Fruit fly (Drosophila melanogaster) whole organism, embryonic: ENCODE results near the gene mthl12.

Experiments used
- Awh ChIP-seq: fragments of 200-800 bp; sonication (Bioruptor generic); IDR thresholded peaks from 2 replicates; pipeline ENCODE4, ENCODE4 v1.3.6; 2022; ENCODE audit warnings: missing biosample characterization, missing genetic modification characterization
- BtbVII ChIP-seq: fragments of 200-800 bp; sonication (Bioruptor generic); optimal IDR thresholded peaks from 3 replicates; lab custom pipeline; 2017; ENCODE audit warnings: missing biosample characterization, mild to moderate bottlenecking, missing genetic modification characterization
- CG10267 ChIP-seq: fragments of 200-800 bp; sonication (Bioruptor generic); optimal IDR thresholded peaks from 2 replicates; lab custom pipeline; 2018; ENCODE audit warnings: missing biosample characterization, mild to moderate bottlenecking, missing genetic modification characterization, moderate library complexity
- CG17186 ChIP-seq: fragments of 200-800 bp; sonication (Bioruptor generic); optimal IDR thresholded peaks from 3 replicates; lab custom pipeline; 2017; ENCODE audit warnings: missing biosample characterization, missing genetic modification reagents, missing genetic modification characterization
- CG17361 ChIP-seq: fragments of 200-800 bp; sonication (Bioruptor generic); IDR thresholded peaks from 3 replicates; pipeline ENCODE4 v1.3.6; 2022; ENCODE audit warnings: missing biosample characterization, missing genetic modification characterization
- CG18476 ChIP-seq: fragments of 200-800 bp; sonication (Bioruptor generic); optimal IDR thresholded peaks from 2 replicates; lab custom pipeline; 2016; ENCODE audit warnings: missing biosample characterization, mild to moderate bottlenecking, missing genetic modification characterization
- CG3065 ChIP-seq: fragments of 200-800 bp; sonication (Bioruptor generic); optimal IDR thresholded peaks from 2 replicates; lab custom pipeline; 2016; ENCODE audit warnings: missing biosample characterization, missing genetic modification characterization
- CG34376 ChIP-seq: fragments of 200-800 bp; sonication (Bioruptor generic); optimal IDR thresholded peaks from 2 replicates; lab custom pipeline; 2018; ENCODE audit warnings: missing biosample characterization, mild to moderate bottlenecking, missing genetic modification characterization
- CG4707 ChIP-seq: fragments of 200-800 bp; sonication (Bioruptor generic); optimal IDR thresholded peaks from 2 replicates; lab custom pipeline; 2018; ENCODE audit warnings: missing biosample characterization, mild to moderate bottlenecking, missing genetic modification characterization, moderate library complexity
- CG7372 ChIP-seq: fragments of 200-800 bp; sonication (Bioruptor generic); IDR thresholded peaks from 2 replicates; pipeline ENCODE4 v1.3.6; 2022; ENCODE audit warnings: missing biosample characterization, missing genetic modification characterization
- CG9437 ChIP-seq: fragments of 200-800 bp; sonication (Bioruptor generic); optimal IDR thresholded peaks from 2 replicates; lab custom pipeline; 2018; ENCODE audit warnings: missing biosample characterization, mild to moderate bottlenecking, missing genetic modification characterization
- CG9876 ChIP-seq: fragments of 200-800 bp; sonication (Bioruptor generic); optimal IDR thresholded peaks from 2 replicates; lab custom pipeline; 2016; ENCODE audit warnings: missing biosample characterization, missing genetic modification characterization
- CkIIα-i1 ChIP-seq: fragments of 200-800 bp; sonication (Bioruptor generic); IDR thresholded peaks from 2 replicates; pipeline ENCODE4 v1.3.6; 2022; ENCODE audit warnings: missing biosample characterization, missing genetic modification characterization
- Deaf1 ChIP-seq: fragments of 200-800 bp; optimal IDR thresholded peaks from 3 replicates; lab custom pipeline; 2019; ENCODE audit warnings: missing biosample characterization, mild to moderate bottlenecking, missing genetic modification characterization, moderate library complexity
- Drgx ChIP-seq: fragments of 200-800 bp; sonication (Bioruptor generic); IDR thresholded peaks from 2 replicates; pipeline ENCODE4 v1.3.6; 2022; ENCODE audit warnings: missing biosample characterization, missing genetic modification characterization
- Ets65A ChIP-seq: fragments of 200-800 bp; sonication (Bioruptor generic); peaks from one replicate; lab custom pipeline; 2016; ENCODE audit warnings: missing biosample characterization, missing genetic modification characterization
- HLHmδ ChIP-seq: fragments of 200-800 bp; sonication (Bioruptor generic); optimal IDR thresholded peaks from 2 replicates; lab custom pipeline; 2018; ENCODE audit warnings: missing biosample characterization, mild to moderate bottlenecking, missing genetic modification characterization, moderate library complexity
- Jarid2 ChIP-seq: fragments of 200-800 bp; sonication (Bioruptor generic); optimal IDR thresholded peaks from 3 replicates; lab custom pipeline; 2017; ENCODE audit warnings: mild to moderate bottlenecking, missing biosample characterization, missing genetic modification reagents, missing genetic modification characterization
- Med ChIP-seq: fragments of 200-800 bp; sonication (Bioruptor generic); peaks from one replicate; lab custom pipeline; 2016; ENCODE audit warnings: missing biosample characterization, missing genetic modification characterization, mild to moderate bottlenecking, inconsistent platforms, moderate library complexity
- Ptx1 ChIP-seq: fragments of 200-800 bp; sonication (Bioruptor generic); IDR thresholded peaks from 2 replicates; pipeline ENCODE4 v1.3.6; 2022; ENCODE audit warnings: missing biosample characterization, missing genetic modification characterization
- Ssrp ChIP-seq: fragments of 200-800 bp; sonication (Bioruptor generic); optimal IDR thresholded peaks from 2 replicates; lab custom pipeline; 2018; ENCODE audit warnings: missing biosample characterization, mild to moderate bottlenecking, missing genetic modification characterization, moderate library complexity
- TFAM ChIP-seq: fragments of 200-800 bp; sonication (Bioruptor generic); optimal IDR thresholded peaks from 2 replicates; lab custom pipeline; 2017; ENCODE audit warnings: missing biosample characterization, missing genetic modification characterization, inconsistent platforms
- abd-A ChIP-seq: fragments of 200-800 bp; sonication (Bioruptor generic); optimal IDR thresholded peaks from 3 replicates; lab custom pipeline; 2019; ENCODE audit warnings: missing biosample characterization, mild to moderate bottlenecking, missing genetic modification characterization, moderate library complexity
- bcd ChIP-seq: fragments of 200-800 bp; sonication (Bioruptor generic); optimal IDR thresholded peaks from 2 replicates; lab custom pipeline; 2017; ENCODE audit warnings: missing biosample characterization, mild to moderate bottlenecking, missing genetic modification characterization
- da ChIP-seq: fragments of 200-800 bp; sonication (Bioruptor generic); optimal IDR thresholded peaks from 2 replicates; lab custom pipeline; 2016; ENCODE audit warnings: missing biosample characterization, missing genetic modification characterization
- dmrt99B ChIP-seq: fragments of 200-800 bp; sonication (Bioruptor generic); optimal IDR thresholded peaks from 2 replicates; lab custom pipeline; 2018; ENCODE audit warnings: missing biosample characterization, mild to moderate bottlenecking, missing genetic modification characterization, moderate library complexity
- eyg ChIP-seq: fragments of 200-800 bp; sonication (Bioruptor generic); optimal IDR thresholded peaks from 3 replicates; lab custom pipeline; 2016; ENCODE audit warnings: missing biosample characterization, missing genetic modification characterization
- gce ChIP-seq: fragments of 200-800 bp; sonication (Bioruptor generic); IDR thresholded peaks from 3 replicates; pipeline ENCODE4 v1.3.6; 2022; ENCODE audit warnings: missing biosample characterization, missing genetic modification characterization
- ham ChIP-seq: fragments of 200-800 bp; sonication (Bioruptor generic); IDR thresholded peaks from 2 replicates; pipeline ENCODE4 v1.3.6; 2022; ENCODE audit warnings: missing biosample characterization, missing genetic modification characterization
- jumu ChIP-seq: fragments of 200-800 bp; sonication (Bioruptor generic); optimal IDR thresholded peaks from 3 replicates; lab custom pipeline; 2016; ENCODE audit warnings: missing biosample characterization, missing genetic modification characterization
- kay ChIP-seq: fragments of 200-800 bp; sonication (Bioruptor generic); optimal IDR thresholded peaks from 2 replicates; lab custom pipeline; 2016; ENCODE audit warnings: missing biosample characterization, missing genetic modification characterization
- scrt ChIP-seq: fragments of 200-800 bp; sonication (Bioruptor generic); optimal IDR thresholded peaks from 2 replicates; lab custom pipeline; 2018; ENCODE audit warnings: missing biosample characterization, mild to moderate bottlenecking, missing genetic modification characterization, moderate library complexity
- sens ChIP-seq: fragments of 200-800 bp; sonication (Bioruptor generic); peaks from one replicate; lab custom pipeline; 2016; ENCODE audit warnings: missing biosample characterization, missing genetic modification characterization
- slbo ChIP-seq: fragments of 200-800 bp; sonication (Bioruptor generic); IDR thresholded peaks from 2 replicates; pipeline ENCODE4 v1.3.6; 2022; ENCODE audit warnings: missing biosample characterization, missing genetic modification characterization
- sqz ChIP-seq: fragments of 200-800 bp; sonication (Bioruptor generic); optimal IDR thresholded peaks from 3 replicates; lab custom pipeline; 2018; ENCODE audit warnings: missing biosample characterization, mild to moderate bottlenecking, missing genetic modification characterization
- tio ChIP-seq: fragments of 200-800 bp; sonication (Bioruptor generic); optimal IDR thresholded peaks from 2 replicates; lab custom pipeline; 2017; ENCODE audit warnings: missing biosample characterization, missing genetic modification characterization, inconsistent platforms
- unpg ChIP-seq: fragments of 200-800 bp; sonication (Bioruptor generic); optimal IDR thresholded peaks from 3 replicates; lab custom pipeline; 2018; ENCODE audit warnings: missing biosample characterization, mild to moderate bottlenecking, missing genetic modification characterization, moderate library complexity
- z ChIP-seq: fragments of 200-800 bp; sonication (Bioruptor generic); IDR thresholded peaks from 3 replicates; pipeline ENCODE4 v1.3.6; 2022; ENCODE audit warnings: missing biosample characterization, missing genetic modification characterization

The mthl12 gene

dm6 chr3R:13338030-13338429 is 15.4 kb upstream of the mthl12 start, which contains the start of gene PK2-R1 (continued):
- TF ChIP-seq unpg (GFP tag; lab: Kevin White, UChicago) (no peak), CG34376 (GFP tag; lab: Kevin White, UChicago) (no peak), Deaf1 (tag; lab: Kevin White, UChicago) (no peak), sqz (no peak)
- TF ChIP-seq, all 482 proteins: peak for 0

- no peak for TF ChIP-seq z (GFP tag; lab: Robert Waterston, UW)
- TF ChIP-seq Ssrp (tag; lab: Kevin White, UChicago) = no peak
- no peak for TF ChIP-seq gce (GFP tag; lab: Robert Waterston, UW)
- TF ChIP-seq CG10267 (tag; lab: Kevin White, UChicago) = no peak
- no peak for TF ChIP-seq kay
- TF ChIP-seq sqz = no peak
- TF ChIP-seq abd-A (tag; lab: Kevin White, UChicago) = peak; percentile 34
- TF ChIP-seq Jarid2 (GFP tag; lab: Kevin White, UChicago) = no peak
- no peak for TF ChIP-seq Ptx1 (GFP tag; lab: Robert Waterston, UW)
- no peak for TF ChIP-seq dmrt99B
- TF ChIP-seq Awh = no peak
- TF ChIP-seq eyg (GFP tag; lab: Kevin White, UChicago) = no peak
- TF ChIP-seq jumu (GFP tag; lab: Kevin White, UChicago) = no peak
- no peak for TF ChIP-seq CG18476 (GFP tag; lab: Kevin White, UChicago)
- TF ChIP-seq CG17186 (GFP tag; lab: Kevin White, UChicago) = no peak
- no peak for TF ChIP-seq tio (GFP tag; lab: Kevin White, UChicago)
- no peak for TF ChIP-seq BtbVII
- no peak for TF ChIP-seq TFAM (GFP tag; lab: Kevin White, UChicago)
- TF ChIP-seq slbo = no peak
- TF ChIP-seq bcd (GFP tag; lab: Kevin White, UChicago) = no peak
- TF ChIP-seq Drgx (GFP tag; lab: Robert Waterston, UW) = no peak
- peak; percentile 70 for TF ChIP-seq scrt (GFP tag; lab: Kevin White, UChicago)
- no peak for TF ChIP-seq da
- TF ChIP-seq Ets65A (GFP tag; lab: Kevin White, UChicago) = peak; percentile 80
These were observed 3.5 kb downstream of the mthl12 start for dm6 chr3R:13356960-13357359.

- no peak for TF ChIP-seq sqz
- no peak for TF ChIP-seq CG17361 (GFP tag; lab: Robert Waterston, UW)
- peak; percentile 60; the same call in 1 of the 2 replicates for TF ChIP-seq CG7372 (GFP tag; lab: Robert Waterston, UW)
- TF ChIP-seq CG4707 = no peak
- peak; percentile 20 for TF ChIP-seq CG9437 (GFP tag; lab: Kevin White, UChicago)
- peak; percentile 61 for TF ChIP-seq Med (GFP tag; lab: Kevin White, UChicago)
- no peak for TF ChIP-seq CG9876 (GFP tag; lab: Kevin White, UChicago)
- no peak for TF ChIP-seq CkIIα-i1
- TF ChIP-seq HLHmδ (GFP tag; lab: Kevin White, UChicago) = no peak
- TF ChIP-seq CG3065 (GFP tag; lab: Kevin White, UChicago) = peak; percentile 30
- no peak for TF ChIP-seq ham (GFP tag; lab: Robert Waterston, UW)
- TF ChIP-seq sens (GFP tag; lab: Kevin White, UChicago) = peak; percentile 51
These were observed 6.6 kb downstream of the mthl12 start for dm6 chr3R:13360108-13360507.
